Worm (Caenorhabditis elegans): ENCODE data around the gene gut-2.

The gut-2 gene

ce11 chrV:13499227-13499626, 1.7 kb downstream of the gut-2 start:
- TF ChIP-seq scrt-1 (GFP tag; IDR thresholded peaks at IDR 0.05) (no peak), pes-1 (GFP tag; IDR thresholded peaks at IDR 0.05) (no peak), F13C5.2 (tag; optimal IDR thresholded peaks at IDR 0.05) (no peak)

ce11 chrV:13506321-13506720, 8.8 kb downstream of the gut-2 start, which contains the start of gene R11G10.4:
Gene R11G10.4, plus strand, starts transcription at chrV:13506621.
- TF ChIP-seq hmg-4 (GFP tag; optimal IDR thresholded peaks at IDR 0.05), result no peak
- TF ChIP-seq sea-1 (GFP tag; conservative IDR thresholded peaks at IDR 0.05), result no peak
- no peak for TF ChIP-seq ceh-13 (GFP tag; optimal IDR thresholded peaks at IDR 0.05)
- no peak for TF ChIP-seq pes-1 (GFP tag; IDR thresholded peaks at IDR 0.05)
- TF ChIP-seq F13C5.2 (tag; optimal IDR thresholded peaks at IDR 0.05), result no peak
- no peak for TF ChIP-seq flt-1 (GFP tag; IDR thresholded peaks at IDR 0.05)
- TF ChIP-seq tbx-11 (GFP tag; IDR thresholded peaks at IDR 0.05), result no peak
- no peak for TF ChIP-seq hnd-1 (tag; optimal IDR thresholded peaks at IDR 0.05)
- TF ChIP-seq hmbx-1 (tag; optimal IDR thresholded peaks at IDR 0.05), result no peak

ce11 chrV:13511618-13512017, 14.1 kb downstream of the gut-2 start, which contains the start of gene avr-15:
Gene avr-15, minus strand, starts transcription at chrV:13511718.
- TF ChIP-seq B0310.2 (tag; optimal IDR thresholded peaks at IDR 0.05) (no peak), tbx-11 (GFP tag; IDR thresholded peaks at IDR 0.05) (no peak), ama-1 (optimal IDR thresholded peaks at IDR 0.05) (no peak), aly-1 (tag; optimal IDR thresholded peaks at IDR 0.05) (no peak), ceh-13 (GFP tag; optimal IDR thresholded peaks at IDR 0.05) (no peak), scrt-1 (GFP tag; IDR thresholded peaks at IDR 0.05) (no peak), hmg-4 (GFP tag; optimal IDR thresholded peaks at IDR 0.05) (no peak), hnd-1 (tag; optimal IDR thresholded peaks at IDR 0.05) (no peak), flt-1 (GFP tag; IDR thresholded peaks at IDR 0.05) (no peak), pes-1 (GFP tag; IDR thresholded peaks at IDR 0.05) (no peak), sea-1 (GFP tag; conservative IDR thresholded peaks at IDR 0.05) (no peak)

ce11 chrV:13512515-13512914, 15.0 kb downstream of the gut-2 start:
- TF ChIP-seq hmbx-1 (tag; optimal IDR thresholded peaks at IDR 0.05) (no peak), tbx-37 (GFP tag; conservative IDR thresholded peaks at IDR 0.05) (no peak), F13C5.2 (tag; optimal IDR thresholded peaks at IDR 0.05) (no peak), tbx-11 (GFP tag; IDR thresholded peaks at IDR 0.05) (no peak), ama-1 (optimal IDR thresholded peaks at IDR 0.05) (no peak), hnd-1 (tag; optimal IDR thresholded peaks at IDR 0.05) (no peak), B0310.2 (tag; optimal IDR thresholded peaks at IDR 0.05) (no peak), aly-1 (tag; optimal IDR thresholded peaks at IDR 0.05) (no peak), flt-1 (GFP tag; IDR thresholded peaks at IDR 0.05) (no peak), ceh-36 (tag; optimal IDR thresholded peaks at IDR 0.05) (no peak), ceh-13 (GFP tag; optimal IDR thresholded peaks at IDR 0.05) (no peak), tra-4 (tag; optimal IDR thresholded peaks at IDR 0.05) (no peak), ets-7 (tag; optimal IDR thresholded peaks at IDR 0.05) (no peak), hmg-4 (GFP tag; optimal IDR thresholded peaks at IDR 0.05) (no peak), pes-1 (GFP tag; IDR thresholded peaks at IDR 0.05) (no peak), sea-1 (GFP tag; conservative IDR thresholded peaks at IDR 0.05) (no peak), scrt-1 (GFP tag; IDR thresholded peaks at IDR 0.05) (no peak)

ce11 chrV:13515115-13515514, 17.6 kb downstream of the gut-2 start, which contains the start of gene semi-1:
Gene semi-1, minus strand, starts transcription at chrV:13515215.
- no peak for TF ChIP-seq pes-1 (GFP tag; IDR thresholded peaks at IDR 0.05)
- no peak for TF ChIP-seq F13C5.2 (tag; optimal IDR thresholded peaks at IDR 0.05)
- no peak for TF ChIP-seq scrt-1 (GFP tag; IDR thresholded peaks at IDR 0.05)
- no peak for TF ChIP-seq ets-7 (tag; optimal IDR thresholded peaks at IDR 0.05)
- TF ChIP-seq ceh-13 (GFP tag; optimal IDR thresholded peaks at IDR 0.05), result no peak
- TF ChIP-seq tbx-37 (GFP tag; conservative IDR thresholded peaks at IDR 0.05), result no peak

- TF ChIP-seq ets-7 (tag; optimal IDR thresholded peaks at IDR 0.05), result no peak
- no peak for TF ChIP-seq hmg-4 (GFP tag; optimal IDR thresholded peaks at IDR 0.05)
- TF ChIP-seq flt-1 (GFP tag; IDR thresholded peaks at IDR 0.05), result no peak
- TF ChIP-seq F13C5.2 (tag; optimal IDR thresholded peaks at IDR 0.05), result no peak
- no peak for TF ChIP-seq tbx-37 (GFP tag; conservative IDR thresholded peaks at IDR 0.05)
- TF ChIP-seq sea-1 (GFP tag; conservative IDR thresholded peaks at IDR 0.05), result no peak
- TF ChIP-seq hnd-1 (tag; optimal IDR thresholded peaks at IDR 0.05), result no peak
- no peak for TF ChIP-seq tra-4 (tag; optimal IDR thresholded peaks at IDR 0.05)
- no peak for TF ChIP-seq hmbx-1 (tag; optimal IDR thresholded peaks at IDR 0.05)
- no peak for TF ChIP-seq aly-1 (tag; optimal IDR thresholded peaks at IDR 0.05)
- TF ChIP-seq tbx-11 (GFP tag; IDR thresholded peaks at IDR 0.05), result no peak
- no peak for TF ChIP-seq ceh-36 (tag; optimal IDR thresholded peaks at IDR 0.05)
- no peak for TF ChIP-seq ceh-13 (GFP tag; optimal IDR thresholded peaks at IDR 0.05)
- no peak for TF ChIP-seq scrt-1 (GFP tag; IDR thresholded peaks at IDR 0.05)
- no peak for TF ChIP-seq ama-1 (optimal IDR thresholded peaks at IDR 0.05)
- TF ChIP-seq B0310.2 (tag; optimal IDR thresholded peaks at IDR 0.05), result no peak
- TF ChIP-seq pes-1 (GFP tag; IDR thresholded peaks at IDR 0.05), result no peak
Observed at ce11 chrV:13523194-13523593, 25.7 kb downstream of the gut-2 start, which contains the start of gene R11G10.3. Gene R11G10.3, plus strand, starts transcription at chrV:13523494.

- TF ChIP-seq F13C5.2 (tag; optimal IDR thresholded peaks at IDR 0.05), result no peak
- no peak for TF ChIP-seq tbx-11 (GFP tag; IDR thresholded peaks at IDR 0.05)
- TF ChIP-seq pes-1 (GFP tag; IDR thresholded peaks at IDR 0.05), result no peak
- no peak for TF ChIP-seq aly-1 (tag; optimal IDR thresholded peaks at IDR 0.05)
- TF ChIP-seq hnd-1 (tag; optimal IDR thresholded peaks at IDR 0.05), result no peak
- no peak for TF ChIP-seq hmbx-1 (tag; optimal IDR thresholded peaks at IDR 0.05)
- no peak for TF ChIP-seq B0310.2 (tag; optimal IDR thresholded peaks at IDR 0.05)
Observed at ce11 chrV:13529165-13529564, 31.7 kb downstream of the gut-2 start.

ce11 chrV:13530698-13531097, 33.2 kb downstream of the gut-2 start, which contains the start of gene ttr-44:
Gene ttr-44, minus strand, starts transcription at chrV:13530744.
- TF ChIP-seq ama-1 (optimal IDR thresholded peaks at IDR 0.05) (no peak), B0310.2 (tag; optimal IDR thresholded peaks at IDR 0.05) (no peak), F13C5.2 (tag; optimal IDR thresholded peaks at IDR 0.05) (no peak), scrt-1 (GFP tag; IDR thresholded peaks at IDR 0.05) (no peak)

All from whole organism, early embryonic.